Fruit fly (Drosophila melanogaster): Measurements from ENCODE around the gene CG5516.

DNA sequence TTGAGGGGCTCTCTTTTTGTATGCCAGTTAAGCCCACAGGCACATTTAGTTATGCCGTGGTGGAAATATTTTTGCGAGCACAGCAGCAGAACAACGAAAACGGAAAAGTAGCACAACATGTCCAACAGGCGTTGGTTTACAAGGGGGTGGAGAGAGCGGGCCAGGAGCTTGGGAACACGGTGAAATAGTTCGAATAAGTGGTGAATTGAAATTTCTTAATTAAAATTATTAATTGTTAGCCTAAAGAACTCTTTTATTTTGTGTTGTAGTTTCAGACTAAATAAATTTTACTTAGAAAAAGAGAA, 43.5 kb upstream of the CG5516 start:
- TF ChIP-seq cic (GFP tag; optimal IDR thresholded peaks at IDR 0.05) (no peak), CG12768 (GFP tag; optimal IDR thresholded peaks at IDR 0.05) (no peak), kay (GFP tag; ENCODE audit: borderline replicate concordance) (no peak), Mnt (GFP tag; optimal IDR thresholded peaks at IDR 0.05) (no peak), CG7045 (GFP tag; optimal IDR thresholded peaks at IDR 0.05) (no peak), toe (GFP tag; optimal IDR thresholded peaks at IDR 0.05) (no peak)

Measured in whole organism, adult.